Worm (Caenorhabditis elegans): ENCODE data around the gene pot-2.

pot-2 gene

ce11 chrII:14489407-14489806 is 34.6 kb upstream of the pot-2 start, which contains the start of gene vnut-1 (continued):
- TF ChIP-seq nhr-12 (tag; optimal IDR thresholded peaks at IDR 0.05): no peak
- TF ChIP-seq fos-1 (tag; optimal IDR thresholded peaks at IDR 0.05): peak; percentile 78
- TF ChIP-seq elt-3 (tag; optimal IDR thresholded peaks at IDR 0.05): no peak
- no peak for TF ChIP-seq mbf-1 (tag; optimal IDR thresholded peaks at IDR 0.05)

ce11 chrII:14492592-14493196 is 31.3 kb upstream of the pot-2 start:
- no peak for TF ChIP-seq nhr-237 (tag; optimal IDR thresholded peaks at IDR 0.05)
- peak; percentile 59 for TF ChIP-seq ama-1 (optimal IDR thresholded peaks at IDR 0.05)
- TF ChIP-seq C34F6.9 (tag; optimal IDR thresholded peaks at IDR 0.05): no peak
- no peak for TF ChIP-seq alr-1 (tag; optimal IDR thresholded peaks at IDR 0.05)
- no peak for TF ChIP-seq nhr-25 (tag; optimal IDR thresholded peaks at IDR 0.05)
- no peak for TF ChIP-seq R02D3.7 (tag; optimal IDR thresholded peaks at IDR 0.05)
- no peak for TF ChIP-seq unc-39 (tag; optimal IDR thresholded peaks at IDR 0.05)
- no peak for TF ChIP-seq crh-2 (tag; optimal IDR thresholded peaks at IDR 0.05)
- TF ChIP-seq nhr-12 (tag; optimal IDR thresholded peaks at IDR 0.05): no peak

- TF ChIP-seq nhr-23 (tag; optimal IDR thresholded peaks at IDR 0.05) (no peak), nhr-25 (tag; optimal IDR thresholded peaks at IDR 0.05) (no peak), blmp-1 (tag; optimal IDR thresholded peaks at IDR 0.05; ENCODE audit: insufficient read depth) (no peak), nhr-77 (tag; optimal IDR thresholded peaks at IDR 0.05) (no peak), nhr-12 (tag; optimal IDR thresholded peaks at IDR 0.05) (no peak), nhr-237 (tag; optimal IDR thresholded peaks at IDR 0.05) (no peak), lin-11 (tag; optimal IDR thresholded peaks at IDR 0.05) (no peak), unc-55 (GFP tag; optimal IDR thresholded peaks at IDR 0.05) (no peak), zag-1 (tag; optimal IDR thresholded peaks at IDR 0.05) (no peak)
Measured at ce11 chrII:14494014-14494413, 30.0 kb upstream of the pot-2 start.

- peak; percentile 61 for TF ChIP-seq ama-1 (optimal IDR thresholded peaks at IDR 0.05)
- TF ChIP-seq lin-39 (tag; optimal IDR thresholded peaks at IDR 0.05): no peak
Measured at ce11 chrII:14494414-14494463, 29.7 kb upstream of the pot-2 start, which contains the start of gene cysl-2. TSS of gene cysl-2 (minus strand) at chrII:14494451.

- TF ChIP-seq lin-39 (tag; optimal IDR thresholded peaks at IDR 0.05) (no peak), skn-1 (tag; optimal IDR thresholded peaks at IDR 0.05) (peak; percentile 92), blmp-1 (tag; optimal IDR thresholded peaks at IDR 0.05; ENCODE audit: insufficient read depth) (peak; percentile 12), nhr-21 (tag; optimal IDR thresholded peaks at IDR 0.05) (no peak), fos-1 (tag; optimal IDR thresholded peaks at IDR 0.05) (peak; percentile 55), sma-9 (GFP tag; optimal IDR thresholded peaks at IDR 0.05) (peak; percentile 30), sma-9 (tag; optimal IDR thresholded peaks at IDR 0.05) (no peak)
Measured at ce11 chrII:14494464-14494863, 29.5 kb upstream of the pot-2 start.

ce11 chrII:14495341-14495740 is 28.6 kb upstream of the pot-2 start:
- TF ChIP-seq nhr-6 (tag; optimal IDR thresholded peaks at IDR 0.05) (no peak), egl-27 (tag; optimal IDR thresholded peaks at IDR 0.05) (no peak), ZK546.5 (tag; optimal IDR thresholded peaks at IDR 0.05) (no peak), crh-2 (tag; optimal IDR thresholded peaks at IDR 0.05) (peak; percentile 42), nhr-77 (tag; optimal IDR thresholded peaks at IDR 0.05) (peak; percentile 35), C34F6.9 (tag; optimal IDR thresholded peaks at IDR 0.05) (no peak), fos-1 (tag; optimal IDR thresholded peaks at IDR 0.05) (peak; percentile 1), sma-9 (GFP tag; optimal IDR thresholded peaks at IDR 0.05) (peak; percentile 87), sma-9 (tag; optimal IDR thresholded peaks at IDR 0.05) (no peak), nhr-21 (tag; optimal IDR thresholded peaks at IDR 0.05) (peak; percentile 55), lin-11 (tag; optimal IDR thresholded peaks at IDR 0.05) (no peak), elt-1 (tag; optimal IDR thresholded peaks at IDR 0.05) (no peak), ama-1 (optimal IDR thresholded peaks at IDR 0.05) (no peak), nhr-23 (tag; optimal IDR thresholded peaks at IDR 0.05) (no peak), nhr-25 (tag; optimal IDR thresholded peaks at IDR 0.05) (peak; percentile 12), blmp-1 (tag; optimal IDR thresholded peaks at IDR 0.05; ENCODE audit: insufficient read depth) (peak; percentile 54), nhr-129 (tag; optimal IDR thresholded peaks at IDR 0.05) (peak; percentile 43)

ce11 chrII:14496809-14497208 is 27.2 kb upstream of the pot-2 start:
- TF ChIP-seq lin-13 (GFP tag; optimal IDR thresholded peaks at IDR 0.05) (peak; percentile 76), egl-27 (tag; optimal IDR thresholded peaks at IDR 0.05) (peak; percentile 54), sma-9 (GFP tag; optimal IDR thresholded peaks at IDR 0.05) (peak; percentile 78), sma-9 (tag; optimal IDR thresholded peaks at IDR 0.05) (no peak), crh-2 (tag; optimal IDR thresholded peaks at IDR 0.05) (peak; percentile 88), mbf-1 (tag; optimal IDR thresholded peaks at IDR 0.05) (peak; percentile 21), skn-1 (tag; optimal IDR thresholded peaks at IDR 0.05) (peak; percentile 14), lin-11 (tag; optimal IDR thresholded peaks at IDR 0.05) (peak; percentile 46), unc-62 (GFP tag; optimal IDR thresholded peaks at IDR 0.05) (no peak), lsy-2 (tag; optimal IDR thresholded peaks at IDR 0.05) (peak; percentile 62 to 72), elt-3 (tag; optimal IDR thresholded peaks at IDR 0.05) (no peak), nhr-129 (tag; optimal IDR thresholded peaks at IDR 0.05) (peak; percentile 86), snpc-4 (tag; optimal IDR thresholded peaks at IDR 0.05) (peak; percentile 81), unc-55 (GFP tag; optimal IDR thresholded peaks at IDR 0.05) (peak; percentile 66), F13H6.1 (tag; optimal IDR thresholded peaks at IDR 0.05) (peak; percentile 70), blmp-1 (tag; optimal IDR thresholded peaks at IDR 0.05; ENCODE audit: insufficient read depth) (peak; percentile 54), C34F6.9 (tag; optimal IDR thresholded peaks at IDR 0.05) (peak; percentile 61), nhr-21 (tag; optimal IDR thresholded peaks at IDR 0.05) (peak; percentile 93), fos-1 (tag; optimal IDR thresholded peaks at IDR 0.05) (peak; percentile 74), gmeb-1 (tag; optimal IDR thresholded peaks at IDR 0.05) (peak; percentile 72), Y55F3AM.14 (GFP tag; optimal IDR thresholded peaks at IDR 0.05) (peak; percentile 62), lin-39 (tag; optimal IDR thresholded peaks at IDR 0.05) (no peak), nhr-237 (tag; optimal IDR thresholded peaks at IDR 0.05) (no peak), nhr-23 (tag; optimal IDR thresholded peaks at IDR 0.05) (peak; percentile 53), ztf-1 (GFP tag; conservative IDR thresholded peaks at IDR 0.05) (no peak), nhr-77 (tag; optimal IDR thresholded peaks at IDR 0.05) (peak; percentile 84), ztf-4 (tag; optimal IDR thresholded peaks at IDR 0.05) (peak; percentile 65)
